Worm (Caenorhabditis elegans) whole organism, L2 larva: ENCODE data around the gene clec-177.

Experiments used
- R02D3.7 ChIP-seq: fragments of 150-350 bp; optimal IDR thresholded peaks from 2 replicates; lab custom pipeline; 2014; ENCODE audit warnings: missing biosample characterization, missing genetic modification characterization
- ama-1 ChIP-seq: fragments of 150-350 bp; optimal IDR thresholded peaks from 2 replicates; lab custom pipeline; 2018; ENCODE audit warnings: inconsistent platforms
- fos-1 ChIP-seq: fragments of 150-350 bp; optimal IDR thresholded peaks from 2 replicates; lab custom pipeline; 2014; ENCODE audit warnings: missing biosample characterization, missing genetic modification characterization
- mdl-1 ChIP-seq, 2 experiments: fragments of 150-350 bp in 1 of 2; sonication (generic microtip) in 1 of 2; optimal IDR thresholded peaks; 2 replicates each; lab custom pipeline; 2017; ENCODE audit warnings: missing biosample characterization in 2 of 2, missing genetic modification characterization in 2 of 2
- nhr-10 ChIP-seq: sonication (generic microtip); optimal IDR thresholded peaks from 2 replicates; lab custom pipeline; 2017; ENCODE audit warnings: missing biosample characterization, missing genetic modification characterization
- nhr-11 ChIP-seq: fragments of 150-350 bp; optimal IDR thresholded peaks from 2 replicates; lab custom pipeline; 2014; ENCODE audit warnings: missing biosample characterization, missing genetic modification characterization
- nhr-12 ChIP-seq: fragments of 150-350 bp; optimal IDR thresholded peaks from 2 replicates; lab custom pipeline; 2014; ENCODE audit warnings: missing biosample characterization, missing genetic modification characterization
- nhr-6 ChIP-seq: fragments of 150-350 bp; optimal IDR thresholded peaks from 2 replicates; lab custom pipeline; 2014; ENCODE audit warnings: missing biosample characterization, missing genetic modification characterization
- nhr-77 ChIP-seq: fragments of 150-350 bp; optimal IDR thresholded peaks from 2 replicates; lab custom pipeline; 2014; ENCODE audit warnings: missing biosample characterization, missing genetic modification characterization
- skn-1 ChIP-seq: sonication (generic microtip); optimal IDR thresholded peaks from 2 replicates; lab custom pipeline; 2017; ENCODE audit warnings: missing biosample characterization, missing genetic modification characterization
- sma-9 ChIP-seq, 2 experiments: fragments of 150-350 bp in 1 of 2; sonication (generic microtip) in 1 of 2; optimal IDR thresholded peaks; 2 replicates each; lab custom pipeline; 2014 to 2016; ENCODE audit warnings: missing genetic modification characterization in 2 of 2, mild to moderate bottlenecking in 1 of 2, missing biosample characterization in 1 of 2, missing compliant biosample characterization in 1 of 2, missing genetic modification reagents in 1 of 2, moderate library complexity in 1 of 2

- TF ChIP-seq fos-1 (tag; lab: Kevin White, UChicago) (no peak), nhr-11 (tag; lab: Kevin White, UChicago) (no peak), nhr-10 (tag; lab: Kevin White, UChicago) (no peak), mdl-1 (tag; optimal IDR thresholded peaks at IDR 0.05; lab: Kevin White, UChicago) (no peak), R02D3.7 (tag; lab: Kevin White, UChicago) (no peak), skn-1 (tag; lab: Kevin White, UChicago) (no peak), nhr-6 (tag; lab: Kevin White, UChicago) (no peak), nhr-77 (tag; lab: Kevin White, UChicago) (no peak), nhr-12 (no peak), ama-1 (no peak), sma-9 (GFP tag; optimal IDR thresholded peaks at IDR 0.05; lab: Kevin White, UChicago) (no peak), sma-9 (tag; optimal IDR thresholded peaks at IDR 0.05; lab: Kevin White, UChicago) (no peak)
Observed at ce11 chrIV:4945771-4946170, 40.6 kb upstream of the clec-177 start, which contains the start of gene str-169.
